Fruit fly (Drosophila melanogaster) whole organism, embryonic: Measurements from ENCODE around the gene tyf.

Experiments used
- Abd-B ChIP-seq: fragments of 200-800 bp; sonication (Bioruptor generic); optimal IDR thresholded peaks from 2 replicates; lab custom pipeline; 2018; ENCODE audit warnings: missing biosample characterization, mild to moderate bottlenecking, missing genetic modification characterization, moderate library complexity
- Bgb ChIP-seq: fragments of 200-800 bp; sonication (Bioruptor generic); IDR thresholded peaks from 2 replicates; pipeline ENCODE4 v1.3.6; 2022; ENCODE audit warnings: missing biosample characterization, missing genetic modification characterization; ENCODE audit not compliant: partially characterized antibody
- CG10321 ChIP-seq: fragments of 200-800 bp; sonication (Bioruptor generic); IDR thresholded peaks from 2 replicates; pipeline ENCODE4 v1.3.6; 2022; ENCODE audit warnings: missing biosample characterization, missing genetic modification characterization
- CG10654 ChIP-seq: fragments of 200-800 bp; sonication (Bioruptor generic); optimal IDR thresholded peaks from 2 replicates; lab custom pipeline; 2016; ENCODE audit warnings: missing biosample characterization, missing genetic modification characterization
- CG10979 ChIP-seq: fragments of 200-800 bp; sonication (Bioruptor generic); optimal IDR thresholded peaks from 2 replicates; lab custom pipeline; 2018; ENCODE audit warnings: missing biosample characterization, mild to moderate bottlenecking, missing genetic modification characterization, moderate library complexity
- CG11093 ChIP-seq: fragments of 200-800 bp; sonication (Bioruptor generic); IDR thresholded peaks from 3 replicates; pipeline ENCODE4 v1.3.6; 2022; ENCODE audit warnings: missing biosample characterization, missing genetic modification characterization
- CG13287 ChIP-seq: fragments of 200-800 bp; sonication (Bioruptor generic); IDR thresholded peaks from 2 replicates; pipeline ENCODE4 v1.3.6; 2022; ENCODE audit warnings: missing biosample characterization, missing genetic modification characterization; ENCODE audit not compliant: partially characterized antibody
- CG13424 ChIP-seq: fragments of 200-800 bp; sonication (Bioruptor generic); optimal IDR thresholded peaks from 2 replicates; lab custom pipeline; 2019; ENCODE audit warnings: missing biosample characterization, mild to moderate bottlenecking, missing genetic modification characterization, moderate library complexity
- CG13894 ChIP-seq: fragments of 200-800 bp; sonication (Bioruptor generic); optimal IDR thresholded peaks from 3 replicates; lab custom pipeline; 2018; ENCODE audit warnings: missing biosample characterization, mild to moderate bottlenecking, missing genetic modification characterization, moderate library complexity
- CG16863 ChIP-seq: fragments of 200-800 bp; sonication (Bioruptor generic); optimal IDR thresholded peaks from 3 replicates; lab custom pipeline; 2016; ENCODE audit warnings: missing biosample characterization, missing genetic modification characterization
- CG17802 ChIP-seq: fragments of 200-800 bp; sonication (Bioruptor generic); optimal IDR thresholded peaks from 2 replicates; lab custom pipeline; 2018; ENCODE audit warnings: missing biosample characterization, mild to moderate bottlenecking, missing genetic modification characterization, moderate library complexity
- CG17912 ChIP-seq: fragments of 200-800 bp; sonication (Bioruptor generic); optimal IDR thresholded peaks from 2 replicates; lab custom pipeline; 2018; ENCODE audit warnings: missing biosample characterization, mild to moderate bottlenecking, missing genetic modification characterization
- CG18262 ChIP-seq: fragments of 200-800 bp; optimal IDR thresholded peaks from 3 replicates; lab custom pipeline; 2019; ENCODE audit warnings: missing biosample characterization, mild to moderate bottlenecking, missing genetic modification characterization, moderate library complexity
- CG2120 ChIP-seq: fragments of 200-800 bp; sonication (Bioruptor generic); optimal IDR thresholded peaks from 3 replicates; lab custom pipeline; 2016; ENCODE audit warnings: missing biosample characterization, missing genetic modification characterization
- CG3065 ChIP-seq: fragments of 200-800 bp; sonication (Bioruptor generic); optimal IDR thresholded peaks from 2 replicates; lab custom pipeline; 2016; ENCODE audit warnings: missing biosample characterization, missing genetic modification characterization
- CG6175 ChIP-seq: fragments of 200-800 bp; sonication (Bioruptor generic); IDR thresholded peaks from 3 replicates; pipeline ENCODE4 v1.3.6; 2022; ENCODE audit warnings: missing biosample characterization, missing genetic modification characterization
- CG7745 ChIP-seq: fragments of 200-800 bp; sonication (Bioruptor generic); optimal IDR thresholded peaks from 2 replicates; lab custom pipeline; 2018; ENCODE audit warnings: missing biosample characterization, mild to moderate bottlenecking, missing genetic modification characterization, moderate library complexity
- CG8765 ChIP-seq: fragments of 200-800 bp; sonication (Bioruptor generic); IDR thresholded peaks from 2 replicates; pipeline ENCODE4 v1.3.6; 2022; ENCODE audit warnings: missing biosample characterization, missing genetic modification characterization
- CG8924 ChIP-seq: fragments of 200-800 bp; optimal IDR thresholded peaks from 3 replicates; lab custom pipeline; 2019; ENCODE audit warnings: missing biosample characterization, mild to moderate bottlenecking, missing genetic modification characterization, moderate library complexity
- CoRest ChIP-seq: fragments of 200-800 bp; sonication (Bioruptor generic); optimal IDR thresholded peaks from 3 replicates; lab custom pipeline; 2018; ENCODE audit warnings: missing biosample characterization, mild to moderate bottlenecking, missing genetic modification characterization, moderate library complexity
- Deaf1 ChIP-seq: fragments of 200-800 bp; optimal IDR thresholded peaks from 3 replicates; lab custom pipeline; 2019; ENCODE audit warnings: missing biosample characterization, mild to moderate bottlenecking, missing genetic modification characterization, moderate library complexity
- Dfd ChIP-seq, 2 experiments: fragments of >200 bp; optimal IDR thresholded peaks; 2 replicates each; lab custom pipeline; 2017; ENCODE audit warnings: missing biosample characterization in 2 of 2, missing genetic modification characterization in 2 of 2
- E2f2 ChIP-seq: fragments of 200-800 bp; sonication (Bioruptor generic); IDR thresholded peaks from 2 replicates; pipeline ENCODE4 v1.3.6; 2022; ENCODE audit warnings: missing biosample characterization, missing genetic modification characterization
- Fer3 ChIP-seq: fragments of 200-800 bp; sonication (Bioruptor generic); optimal IDR thresholded peaks from 2 replicates; lab custom pipeline; 2018; ENCODE audit warnings: missing biosample characterization, mild to moderate bottlenecking, missing genetic modification characterization, moderate library complexity
- Hr3 ChIP-seq: fragments of 200-800 bp; sonication (Bioruptor generic); optimal IDR thresholded peaks from 3 replicates; lab custom pipeline; 2016; ENCODE audit warnings: missing biosample characterization, missing genetic modification characterization
- Hr51 ChIP-seq, 2 experiments: fragments of 200-800 bp; sonication (Bioruptor generic); optimal IDR thresholded peaks; 2 replicates in 1 of 2; 3 replicates in 1 of 2; lab custom pipeline; 2016 to 2018; ENCODE audit warnings: missing biosample characterization in 2 of 2, missing genetic modification characterization in 2 of 2, mild to moderate bottlenecking in 1 of 2, moderate library complexity in 1 of 2
- Max ChIP-seq: fragments of 200-800 bp; sonication (Bioruptor generic); optimal IDR thresholded peaks from 2 replicates; lab custom pipeline; 2016; ENCODE audit warnings: missing biosample characterization, mild to moderate bottlenecking, missing genetic modification characterization
- YL-1 ChIP-seq: fragments of 200-800 bp; sonication (Bioruptor generic); optimal IDR thresholded peaks from 3 replicates; lab custom pipeline; 2017; ENCODE audit warnings: missing biosample characterization, mild to moderate bottlenecking, missing genetic modification characterization
- br ChIP-seq: fragments of >200 bp; optimal IDR thresholded peaks from 2 replicates; lab custom pipeline; 2017
- cas ChIP-seq: fragments of 200-800 bp; sonication (Bioruptor generic); IDR thresholded peaks from 2 replicates; pipeline ENCODE4 v1.3.6; 2022; ENCODE audit warnings: missing biosample characterization, missing genetic modification characterization
- chif ChIP-seq, 2 experiments: fragments of 200-800 bp; sonication (Bioruptor generic); optimal IDR thresholded peaks; 3 replicates each; lab custom pipeline; 2016; ENCODE audit warnings: missing biosample characterization in 2 of 2, missing genetic modification characterization in 2 of 2
- ci ChIP-seq: fragments of 200-800 bp; sonication (Bioruptor generic); IDR thresholded peaks from 3 replicates; pipeline ENCODE4 v1.3.6; 2022; ENCODE audit warnings: missing biosample characterization, missing genetic modification characterization
- crp ChIP-seq, 2 experiments: fragments of 200-800 bp; sonication (Bioruptor generic); optimal IDR thresholded peaks; 2 replicates in 1 of 2; 3 replicates in 1 of 2; lab custom pipeline; 2017; ENCODE audit warnings: missing biosample characterization in 2 of 2, missing genetic modification characterization in 2 of 2, mild to moderate bottlenecking in 1 of 2, moderate library complexity in 1 of 2
- da ChIP-seq: fragments of 200-800 bp; sonication (Bioruptor generic); optimal IDR thresholded peaks from 2 replicates; lab custom pipeline; 2016; ENCODE audit warnings: missing biosample characterization, missing genetic modification characterization
- dpn ChIP-seq, 2 experiments: fragments of 200-800 bp; sonication (Bioruptor generic); optimal IDR thresholded peaks; 3 replicates each; lab custom pipeline; 2016; ENCODE audit warnings: missing biosample characterization in 2 of 2, missing genetic modification characterization in 2 of 2
- dysf ChIP-seq: fragments of 200-800 bp; sonication (Bioruptor generic); IDR thresholded peaks from 3 replicates; pipeline ENCODE4 v1.3.6; 2022; ENCODE audit warnings: missing biosample characterization, missing genetic modification characterization
- ems ChIP-seq: fragments of 200-800 bp; sonication (Bioruptor generic); optimal IDR thresholded peaks from 3 replicates; lab custom pipeline; 2016; ENCODE audit warnings: missing biosample characterization, missing genetic modification characterization
- esg ChIP-seq: fragments of 200-800 bp; sonication (Bioruptor generic); conservative IDR thresholded peaks from 2 replicates; pipeline ENCODE4 v1.3.6; 2022; ENCODE audit warnings: missing biosample characterization, missing genetic modification characterization
- fd102C ChIP-seq: fragments of 200-800 bp; sonication (Bioruptor generic); optimal IDR thresholded peaks from 2 replicates; lab custom pipeline; 2018; ENCODE audit warnings: missing biosample characterization, mild to moderate bottlenecking, missing genetic modification characterization, moderate library complexity
- gce ChIP-seq: fragments of 200-800 bp; sonication (Bioruptor generic); IDR thresholded peaks from 3 replicates; pipeline ENCODE4 v1.3.6; 2022; ENCODE audit warnings: missing biosample characterization, missing genetic modification characterization
- gcm2 ChIP-seq: fragments of 200-800 bp; sonication (Bioruptor generic); optimal IDR thresholded peaks from 2 replicates; lab custom pipeline; 2016; ENCODE audit warnings: missing biosample characterization, missing genetic modification characterization
- grau ChIP-seq: fragments of 200-800 bp; optimal IDR thresholded peaks from 3 replicates; lab custom pipeline; 2019; ENCODE audit warnings: missing biosample characterization, mild to moderate bottlenecking, missing genetic modification characterization, moderate library complexity
- lmd ChIP-seq: fragments of 200-800 bp; sonication (Bioruptor generic); IDR thresholded peaks from 2 replicates; pipeline ENCODE4 v1.3.6; 2022; ENCODE audit warnings: missing biosample characterization, missing genetic modification characterization
- luna ChIP-seq: fragments of 200-800 bp; sonication (Bioruptor generic); optimal IDR thresholded peaks from 2 replicates; lab custom pipeline; 2016; ENCODE audit warnings: missing biosample characterization, missing genetic modification characterization
- oc ChIP-seq: fragments of 200-800 bp; sonication (Bioruptor generic); optimal IDR thresholded peaks from 2 replicates; lab custom pipeline; 2018; ENCODE audit warnings: missing biosample characterization, mild to moderate bottlenecking, missing genetic modification characterization, moderate library complexity
- pnt ChIP-seq: fragments of 200-800 bp; sonication (Bioruptor generic); optimal IDR thresholded peaks from 3 replicates; lab custom pipeline; 2016; ENCODE audit warnings: missing biosample characterization, missing genetic modification characterization
- pzg ChIP-seq: fragments of 200-800 bp; sonication (Bioruptor generic); optimal IDR thresholded peaks from 3 replicates; lab custom pipeline; 2018; ENCODE audit warnings: missing biosample characterization, mild to moderate bottlenecking, missing genetic modification characterization, moderate library complexity
- sim ChIP-seq: fragments of 200-800 bp; sonication (Bioruptor generic); IDR thresholded peaks from 2 replicates; pipeline ENCODE4 v1.3.6; 2022; ENCODE audit warnings: missing biosample characterization, missing genetic modification characterization
- sqz ChIP-seq: fragments of 200-800 bp; sonication (Bioruptor generic); optimal IDR thresholded peaks from 3 replicates; lab custom pipeline; 2018; ENCODE audit warnings: missing biosample characterization, mild to moderate bottlenecking, missing genetic modification characterization
- trem ChIP-seq: fragments of 200-800 bp; optimal IDR thresholded peaks from 3 replicates; lab custom pipeline; 2019; ENCODE audit warnings: missing biosample characterization, mild to moderate bottlenecking, missing genetic modification characterization, moderate library complexity

The tyf gene

DNA sequence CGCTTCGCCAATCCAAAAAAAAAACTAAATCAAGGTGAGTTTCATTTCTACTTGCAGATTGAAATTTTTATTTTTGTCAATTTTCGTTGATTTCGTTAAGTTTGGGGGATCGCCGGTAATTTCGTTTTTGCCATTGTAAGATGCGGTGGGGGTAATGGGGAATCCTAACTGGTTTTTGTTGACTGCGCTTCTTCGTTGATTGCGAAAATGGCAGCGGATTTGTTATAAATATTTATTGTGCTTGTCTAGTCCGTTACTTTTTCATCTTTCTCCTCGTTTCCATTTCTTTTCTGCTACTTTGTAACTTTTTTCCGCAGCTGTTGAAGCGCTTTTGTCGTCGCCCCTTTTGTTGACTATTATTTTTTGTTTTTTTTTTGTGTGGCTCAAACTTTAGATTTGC, 10.6 kb upstream of the tyf start (continued):
- TF ChIP-seq sqz (GFP tag; lab: Kevin White, UChicago), result peak; percentile 73
- TF ChIP-seq Abd-B, result no peak
- 0 out of 2 replicates have a peak, but pooled peaks have one; percentile 1 for TF ChIP-seq CG13287

DNA sequence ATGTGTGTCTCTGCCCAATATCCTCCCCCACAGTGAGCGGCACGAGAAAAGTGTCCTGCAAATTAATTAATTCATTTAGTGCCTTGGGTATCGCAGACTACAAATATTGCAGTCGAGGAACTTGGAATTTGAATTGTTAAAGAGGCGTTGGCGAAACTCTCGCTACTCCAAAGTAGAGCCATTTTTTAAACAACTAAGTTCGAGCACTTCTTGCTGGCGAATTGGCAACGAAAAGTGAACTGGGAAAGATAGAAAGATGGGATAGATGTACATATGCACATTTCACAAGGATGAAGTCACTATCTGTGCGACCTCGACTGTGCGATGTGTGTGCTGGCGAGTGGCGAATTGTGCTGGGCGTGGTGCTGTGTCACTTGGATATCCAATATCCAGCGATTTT, 10.1 kb upstream of the tyf start:
- TF ChIP-seq YL-1 (no peak), CG17912 (GFP tag; lab: Kevin White, UChicago) (no peak), CoRest (tag; lab: Kevin White, UChicago) (peak; percentile 29), pzg (no peak), CG2120 (GFP tag; lab: Kevin White, UChicago) (peak; percentile 26), Bgb (GFP tag; lab: Robert Waterston, UW) (no peak), Dfd (GFP tag; optimal IDR thresholded peaks at IDR 0.05; lab: Kevin White, UChicago) (no peak), br (lab: Kevin White, UChicago) (no peak), Hr3 (GFP tag; lab: Kevin White, UChicago) (no peak), CG8765 (GFP tag; lab: Robert Waterston, UW) (no peak), CG8924 (tag; lab: Kevin White, UChicago) (peak; percentile 44), da (GFP tag; lab: Kevin White, UChicago) (no peak), fd102C (GFP tag; lab: Kevin White, UChicago) (no peak), dpn (GFP tag; optimal IDR thresholded peaks at IDR 0.05; lab: Kevin White, UChicago) (peak; percentile 3 to 5), oc (tag; lab: Kevin White, UChicago) (no peak), CG18262 (tag; lab: Kevin White, UChicago) (peak; percentile 63), CG11093 (GFP tag; lab: Robert Waterston, UW) (no peak; the same call in 2 of the 3 replicates), Hr51 (GFP tag; optimal IDR thresholded peaks at IDR 0.05; lab: Kevin White, UChicago) (peak in 1 of 2 experiments; percentile 19), cas (GFP tag; lab: Robert Waterston, UW) (no peak), CG6175 (GFP tag; lab: Robert Waterston, UW) (no peak), trem (tag; lab: Kevin White, UChicago) (peak; percentile 3), luna (no peak), E2f2 (GFP tag; lab: Robert Waterston, UW) (no peak), chif (GFP tag; optimal IDR thresholded peaks at IDR 0.05; lab: Kevin White, UChicago) (peak in 1 of 2 experiments; percentile 33), CG10979 (tag; lab: Kevin White, UChicago) (peak; percentile 60), Deaf1 (tag; lab: Kevin White, UChicago) (no peak), CG10321 (no peak), ems (GFP tag; lab: Kevin White, UChicago) (no peak), CG7745 (tag; lab: Kevin White, UChicago) (no peak), Fer3 (tag; lab: Kevin White, UChicago) (no peak), gcm2 (GFP tag; lab: Kevin White, UChicago) (no peak), lmd (GFP tag; lab: Robert Waterston, UW) (0 out of 2 replicates have a peak, but pooled peaks have one; percentile 4), CG17802 (tag; lab: Kevin White, UChicago) (no peak), pnt (GFP tag; lab: Kevin White, UChicago) (peak; percentile 4), sim (no peak), CG13424 (tag; lab: Kevin White, UChicago) (no peak), esg (0 out of 2 replicates have a peak, but pooled peaks have one; percentile 6), CG3065 (GFP tag; lab: Kevin White, UChicago) (no peak), CG16863 (GFP tag; lab: Kevin White, UChicago) (no peak), grau (tag; lab: Kevin White, UChicago) (peak; percentile 45), dysf (GFP tag; lab: Robert Waterston, UW) (peak; percentile 35; the same call in 2 of the 3 replicates), crp (GFP tag; optimal IDR thresholded peaks at IDR 0.05; lab: Kevin White, UChicago) (no peak), CG10654 (GFP tag; lab: Kevin White, UChicago) (no peak), gce (no peak), CG13894 (tag; lab: Kevin White, UChicago) (no peak), Max (GFP tag; lab: Kevin White, UChicago) (no peak), ci (GFP tag; lab: Robert Waterston, UW) (0 out of 3 replicates have a peak, but pooled peaks have one; percentile 12)
